Fruit fly (Drosophila melanogaster) whole organism, pupa: ENCODE results near the gene CG14301.
A peak's percentile ranks its signal among the peaks of the same experiment; 100 is the strongest.

Experiments used
- CG10348 ChIP-seq: fragments of 200-800 bp; sonication (Bioruptor generic); IDR thresholded peaks from 2 replicates; pipeline ENCODE4 v1.3.6; 2022; ENCODE audit warnings: missing biosample characterization, missing genetic modification characterization
- CG32121 ChIP-seq: fragments of 200-800 bp; sonication (Bioruptor generic); IDR thresholded peaks from 2 replicates; pipeline ENCODE4 v1.3.6; 2022; ENCODE audit warnings: missing biosample characterization, missing genetic modification characterization
- CG34367 ChIP-seq: fragments of 200-800 bp; sonication (Bioruptor generic); optimal IDR thresholded peaks from 2 replicates; lab custom pipeline; 2018; ENCODE audit warnings: missing biosample characterization, mild to moderate bottlenecking, missing genetic modification characterization

DNA sequence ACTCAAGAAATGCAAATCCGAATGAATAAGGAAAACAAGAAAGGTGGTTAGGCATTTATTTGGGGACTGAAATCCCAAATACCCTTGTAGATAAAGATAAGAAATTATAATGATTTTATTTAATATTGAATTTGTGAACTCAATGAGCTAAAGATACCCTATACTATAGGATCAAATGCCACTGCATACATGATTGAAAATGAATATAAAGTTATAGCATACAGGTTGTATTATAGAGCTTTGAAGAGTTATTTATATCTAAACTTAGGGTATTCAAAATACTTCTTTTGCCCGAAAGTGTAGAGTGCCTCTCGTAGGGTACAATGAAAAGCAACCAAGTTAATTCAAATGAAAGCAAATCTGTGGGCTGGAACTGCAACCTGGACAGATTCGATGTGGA, 25.2 kb downstream of the CG14301 start:
- TF ChIP-seq CG10348 (GFP tag; lab: Robert Waterston, UW) (no peak), CG32121 (GFP tag; lab: Robert Waterston, UW) (0 out of 2 replicates have a peak, but pooled peaks have one; percentile 17), CG34367 (tag; lab: Kevin White, UChicago) (no peak)
